Worm (Caenorhabditis elegans) whole organism, L4 larva: ENCODE measurements around the gene srw-40.

Experiments
- F10B5.3 ChIP-seq: sonication (generic microtip); optimal IDR thresholded peaks from 2 replicates; lab custom pipeline; 2016; ENCODE audit warnings: mild to moderate bottlenecking, missing genetic modification characterization, missing compliant biosample characterization
- F26F4.8 ChIP-seq: fragments of 200-800 bp; sonication (Bioruptor generic); conservative IDR thresholded peaks from 2 replicates; pipeline ENCODE4 v1.3.6; 2022; ENCODE audit warnings: missing genetic modification characterization, missing compliant biosample characterization
- F37D6.2 ChIP-seq: sonication (generic microtip); optimal IDR thresholded peaks from 2 replicates; lab custom pipeline; 2016; ENCODE audit warnings: mild to moderate bottlenecking, missing genetic modification characterization, missing compliant biosample characterization
- F44E2.7 ChIP-seq: fragments of 200-800 bp; sonication (Bioruptor generic); IDR thresholded peaks from 2 replicates; pipeline ENCODE4 v2.1.2; 2022; ENCODE audit warnings: missing genetic modification characterization, missing compliant biosample characterization
- T26A8.4 ChIP-seq: fragments of 200-800 bp; sonication (Bioruptor generic); IDR thresholded peaks from 2 replicates; pipeline ENCODE4 v1.3.6; 2022; ENCODE audit warnings: missing genetic modification characterization, missing compliant biosample characterization
- Y105C5A.15 ChIP-seq: fragments of 200-800 bp; sonication (Bioruptor generic); IDR thresholded peaks from 2 replicates; pipeline ENCODE4 v1.3.6; 2022; ENCODE audit warnings: missing genetic modification characterization, missing compliant biosample characterization
- Y48G9A.11 ChIP-seq: fragments of 200-800 bp; sonication (Bioruptor generic); IDR thresholded peaks from 2 replicates; pipeline ENCODE4 v1.3.6; 2022; ENCODE audit warnings: missing genetic modification reagents, missing genetic modification characterization, missing compliant biosample characterization
- Y75B8A.6 ChIP-seq: fragments of 200-800 bp; sonication (Bioruptor generic); IDR thresholded peaks from 2 replicates; pipeline ENCODE4 v1.3.6; 2022; ENCODE audit warnings: missing genetic modification reagents, missing genetic modification characterization, missing compliant biosample characterization
- ZK546.5 ChIP-seq, 2 experiments: sonication (generic microtip); optimal IDR thresholded peaks; 2 replicates each; lab custom pipeline; 2017; ENCODE audit warnings: missing biosample characterization in 2 of 2, missing genetic modification characterization in 2 of 2
- aha-1 ChIP-seq: fragments of 150-350 bp; peaks from one replicate; lab custom pipeline; 2014; ENCODE audit warnings: missing biosample characterization, missing genetic modification characterization
- ama-1 ChIP-seq: fragments of 150-350 bp; optimal IDR thresholded peaks from 2 replicates; lab custom pipeline; 2014; ENCODE audit warnings: inconsistent platforms, mixed read lengths
- arid-1 ChIP-seq: fragments of 200-800 bp; sonication (Bioruptor generic); conservative IDR thresholded peaks from 2 replicates; pipeline ENCODE4 v1.3.6; 2022; ENCODE audit warnings: missing genetic modification reagents, missing genetic modification characterization, missing compliant biosample characterization
- attf-4 ChIP-seq: sonication (generic microtip); optimal IDR thresholded peaks from 3 replicates; lab custom pipeline; 2017; ENCODE audit warnings: missing biosample characterization, missing genetic modification characterization
- ceh-20 ChIP-seq: fragments of 200-800 bp; sonication (Bioruptor generic); IDR thresholded peaks from 2 replicates; pipeline ENCODE4 v1.3.6; 2022; ENCODE audit warnings: missing genetic modification reagents, missing genetic modification characterization, missing compliant biosample characterization
- ceh-32 ChIP-seq: sonication (generic microtip); optimal IDR thresholded peaks from 2 replicates; lab custom pipeline; 2016; ENCODE audit warnings: mild to moderate bottlenecking, missing genetic modification characterization, missing compliant biosample characterization; ENCODE audit not compliant: poor library complexity
- ceh-44 ChIP-seq: fragments of 200-800 bp; sonication (Bioruptor generic); IDR thresholded peaks from 2 replicates; pipeline ENCODE4 v1.3.6; 2022; ENCODE audit warnings: missing genetic modification reagents, missing genetic modification characterization, missing compliant biosample characterization
- ceh-62 ChIP-seq: sonication (generic microtip); optimal IDR thresholded peaks from 2 replicates; lab custom pipeline; 2017; ENCODE audit warnings: missing biosample characterization, missing genetic modification characterization
- ceh-82 ChIP-seq: sonication (generic microtip); optimal IDR thresholded peaks from 2 replicates; lab custom pipeline; 2017; ENCODE audit warnings: missing biosample characterization, missing genetic modification characterization
- ces-1 ChIP-seq: fragments of 150-350 bp; sonication (generic microtip); optimal IDR thresholded peaks from 4 replicates; lab custom pipeline; 2014; ENCODE audit warnings: missing biosample characterization, missing genetic modification reagents, missing genetic modification characterization
- daf-16 ChIP-seq, 3 experiments: sonication (generic microtip); optimal IDR thresholded peaks; 2 replicates each; lab custom pipeline; 2016 to 2017; ENCODE audit warnings: missing genetic modification characterization in 3 of 3, missing genetic modification reagents in 3 of 3, mild to moderate bottlenecking in 2 of 3, missing compliant biosample characterization in 2 of 3, missing biosample characterization in 1 of 3, moderate library complexity in 1 of 3
- daf-19 ChIP-seq: fragments of 200-800 bp; sonication (Bioruptor generic); conservative IDR thresholded peaks from 2 replicates; pipeline ENCODE4 v1.3.6; 2022; ENCODE audit warnings: missing genetic modification characterization, missing compliant biosample characterization
- dmd-6 ChIP-seq: fragments of 200-800 bp; sonication (Bioruptor generic); IDR thresholded peaks from 2 replicates; pipeline ENCODE4 v1.3.6; 2022; ENCODE audit warnings: missing genetic modification reagents, missing genetic modification characterization, missing compliant biosample characterization
- dmd-9 ChIP-seq: fragments of 200-800 bp; sonication (Bioruptor generic); IDR thresholded peaks from 2 replicates; pipeline ENCODE4 v1.3.6; 2022; ENCODE audit warnings: missing genetic modification reagents, missing genetic modification characterization, missing compliant biosample characterization
- dve-1 ChIP-seq: sonication (generic microtip); optimal IDR thresholded peaks from 2 replicates; lab custom pipeline; 2017; ENCODE audit warnings: antibody characterized with exemption, mild to moderate bottlenecking, missing genetic modification characterization, missing compliant biosample characterization; ENCODE audit not compliant: insufficient read depth
- fkh-10 ChIP-seq: fragments of 150-350 bp; optimal IDR thresholded peaks from 2 replicates; lab custom pipeline; 2014; ENCODE audit warnings: missing biosample characterization, missing genetic modification reagents, missing genetic modification characterization
- fos-1 ChIP-seq: fragments of 150-350 bp; optimal IDR thresholded peaks from 2 replicates; lab custom pipeline; 2014; ENCODE audit warnings: missing biosample characterization, missing genetic modification characterization
- hlh-11 ChIP-seq: fragments of 200-800 bp; sonication (Bioruptor generic); optimal IDR thresholded peaks from 2 replicates; lab custom pipeline; 2018; ENCODE audit warnings: mild to moderate bottlenecking, missing genetic modification characterization, missing compliant biosample characterization
- hmg-1.1 ChIP-seq: fragments of 200-800 bp; sonication (Bioruptor generic); IDR thresholded peaks from 2 replicates; pipeline ENCODE4 v1.3.6; 2022; ENCODE audit warnings: missing genetic modification reagents, missing genetic modification characterization, missing compliant biosample characterization
- jun-1 ChIP-seq: fragments of 150-350 bp; optimal IDR thresholded peaks from 2 replicates; lab custom pipeline; 2014; ENCODE audit warnings: missing biosample characterization, missing genetic modification reagents, missing genetic modification characterization
- lin-13 ChIP-seq: fragments of 150-350 bp; optimal IDR thresholded peaks from 2 replicates; lab custom pipeline; 2014; ENCODE audit warnings: missing biosample characterization, missing genetic modification reagents, missing genetic modification characterization
- lin-15B ChIP-seq: fragments of 150-350 bp; sonication (generic microtip); optimal IDR thresholded peaks from 3 replicates; lab custom pipeline; 2014; ENCODE audit warnings: missing biosample characterization, missing genetic modification characterization
- lir-3 ChIP-seq: sonication (generic microtip); optimal IDR thresholded peaks from 2 replicates; lab custom pipeline; 2016; ENCODE audit warnings: mild to moderate bottlenecking, missing genetic modification characterization, missing compliant biosample characterization
- mdl-1 ChIP-seq, 2 experiments: fragments of 150-350 bp in 1 of 2; sonication (generic microtip) in 1 of 2; optimal IDR thresholded peaks; 2 replicates each; lab custom pipeline; 2014 to 2017; ENCODE audit warnings: missing biosample characterization in 2 of 2, missing genetic modification characterization in 2 of 2
- mdt-29 ChIP-seq: fragments of 200-800 bp; sonication (Bioruptor generic); IDR thresholded peaks from 2 replicates; pipeline ENCODE4 v1.3.6; 2022; ENCODE audit warnings: missing genetic modification reagents, missing genetic modification characterization, missing compliant biosample characterization
- mep-1 ChIP-seq: fragments of 150-350 bp; sonication (generic microtip); optimal IDR thresholded peaks from 3 replicates; lab custom pipeline; 2014; ENCODE audit warnings: missing biosample characterization, missing genetic modification characterization
- mes-2 ChIP-seq: sonication (generic microtip); optimal IDR thresholded peaks from 2 replicates; lab custom pipeline; 2016; ENCODE audit warnings: missing genotype, mild to moderate bottlenecking, missing genetic modification characterization, missing compliant biosample characterization; ENCODE audit not compliant: poor library complexity, severe bottlenecking
- mxl-2 ChIP-seq: fragments of 200-800 bp; sonication (Bioruptor generic); conservative IDR thresholded peaks from 2 replicates; pipeline ENCODE4 v1.3.6; 2022; ENCODE audit warnings: missing genetic modification reagents, missing genetic modification characterization, missing compliant biosample characterization
- mxl-3 ChIP-seq: fragments of 200-800 bp; sonication (Bioruptor generic); optimal IDR thresholded peaks from 2 replicates; lab custom pipeline; 2018; ENCODE audit warnings: mild to moderate bottlenecking, missing genetic modification characterization, missing compliant biosample characterization
- nhr-102 ChIP-seq: sonication (generic microtip); optimal IDR thresholded peaks from 2 replicates; lab custom pipeline; 2016; ENCODE audit warnings: mild to moderate bottlenecking, missing genetic modification characterization, moderate library complexity, missing compliant biosample characterization
- nhr-11 ChIP-seq: fragments of 150-350 bp; optimal IDR thresholded peaks from 2 replicates; lab custom pipeline; 2014; ENCODE audit warnings: missing biosample characterization, missing genetic modification characterization
- nhr-111 ChIP-seq: fragments of 200-800 bp; sonication (Bioruptor generic); optimal IDR thresholded peaks from 2 replicates; lab custom pipeline; 2018; ENCODE audit warnings: mild to moderate bottlenecking, missing genetic modification characterization, missing compliant biosample characterization
- nhr-237 ChIP-seq: sonication (generic microtip); optimal IDR thresholded peaks from 2 replicates; lab custom pipeline; 2017; ENCODE audit warnings: missing biosample characterization, missing genetic modification characterization
- nhr-41 ChIP-seq: fragments of 200-800 bp; sonication (Bioruptor generic); IDR thresholded peaks from 2 replicates; pipeline ENCODE4 v1.3.6; 2022; ENCODE audit warnings: missing genetic modification reagents, missing genetic modification characterization, missing compliant biosample characterization
- nhr-42 ChIP-seq: fragments of 200-800 bp; sonication (Bioruptor generic); IDR thresholded peaks from 2 replicates; pipeline ENCODE4 v1.3.6; 2022; ENCODE audit warnings: missing genetic modification characterization, missing compliant biosample characterization
- nhr-77 ChIP-seq: fragments of 150-350 bp; optimal IDR thresholded peaks from 2 replicates; lab custom pipeline; 2014; ENCODE audit warnings: missing biosample characterization, missing genetic modification characterization
- php-3 ChIP-seq: fragments of 200-800 bp; sonication (Bioruptor generic); IDR thresholded peaks from 2 replicates; pipeline ENCODE4 v1.3.6; 2022; ENCODE audit warnings: missing genetic modification reagents, missing genetic modification characterization, missing compliant biosample characterization
- snpc-1.2 ChIP-seq: fragments of 200-800 bp; sonication (Bioruptor generic); IDR thresholded peaks from 2 replicates; pipeline ENCODE4 v1.3.6; 2022; ENCODE audit warnings: missing genetic modification reagents, missing genetic modification characterization, missing compliant biosample characterization
- snpc-4 ChIP-seq: fragments of 150-350 bp; optimal IDR thresholded peaks from 2 replicates; lab custom pipeline; 2014; ENCODE audit warnings: missing biosample characterization, missing genetic modification characterization
- spr-3 ChIP-seq: fragments of 200-800 bp; sonication (Bioruptor generic); optimal IDR thresholded peaks from 2 replicates; lab custom pipeline; 2018; ENCODE audit warnings: mild to moderate bottlenecking, missing genetic modification characterization, missing compliant biosample characterization
- vab-7 ChIP-seq: fragments of 200-800 bp; sonication (Bioruptor generic); IDR thresholded peaks from 2 replicates; pipeline ENCODE4 v1.3.6; 2022; ENCODE audit warnings: missing genetic modification reagents, missing genetic modification characterization, missing compliant biosample characterization
- zip-2 ChIP-seq: fragments of 150-350 bp; optimal IDR thresholded peaks from 2 replicates; lab custom pipeline; 2014; ENCODE audit warnings: missing biosample characterization, missing genetic modification characterization

Gene srw-40

DNA sequence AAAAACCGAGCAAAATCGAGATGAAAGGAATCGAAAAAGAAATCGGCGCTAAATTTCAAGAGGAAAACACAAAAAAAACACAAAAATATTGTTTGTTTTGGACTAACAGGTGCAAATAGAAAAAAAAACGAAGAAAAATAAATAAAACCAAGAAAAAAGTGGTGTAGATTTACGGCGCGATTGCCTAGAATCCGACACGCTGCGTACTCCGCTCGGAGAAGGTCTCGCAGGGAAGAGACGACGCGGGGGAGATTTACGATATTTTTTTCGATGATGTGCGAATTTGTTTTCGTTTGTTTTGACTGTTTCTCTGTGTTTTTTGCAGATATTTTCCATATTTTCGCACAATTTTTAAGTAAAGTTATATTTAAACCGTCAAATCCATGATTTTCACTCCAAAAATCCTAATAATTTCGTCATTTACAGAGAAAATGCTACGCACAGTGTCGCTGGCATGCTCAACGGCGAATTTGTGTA is 16.6 kb downstream of the srw-40 start, which contains the start of gene sco-1 (continued):
- TF ChIP-seq lin-15B (tag; lab: Kevin White, UChicago) (peak; percentile 83), fkh-10 (peak; percentile 97), mxl-2 (GFP tag; lab: Robert Waterston, UW) (0 out of 2 replicates have a peak, but pooled peaks have one; percentile 11), zip-2 (tag; lab: Kevin White, UChicago) (peak; percentile 70), mes-2 (tag; lab: Kevin White, UChicago) (peak; percentile 99), F26F4.8 (GFP tag; lab: Robert Waterston, UW) (no peak), jun-1 (tag; lab: Kevin White, UChicago) (peak; percentile 85), fos-1 (tag; lab: Kevin White, UChicago) (no peak), lin-13 (GFP tag; lab: Kevin White, UChicago) (peak; percentile 93), F10B5.3 (tag; lab: Kevin White, UChicago) (no peak), Y75B8A.6 (GFP tag; lab: Robert Waterston, UW) (no peak), attf-4 (tag; lab: Kevin White, UChicago) (no peak), dmd-9 (GFP tag; lab: Robert Waterston, UW) (peak; percentile 94), daf-19 (GFP tag; lab: Robert Waterston, UW) (no peak), daf-16 (GFP tag; optimal IDR thresholded peaks at IDR 0.05; lab: Kevin White, UChicago) (peak in 1 of 2 experiments; percentile 94), daf-16 (tag; optimal IDR thresholded peaks at IDR 0.05; lab: Kevin White, UChicago) (peak; percentile 82), ZK546.5 (tag; optimal IDR thresholded peaks at IDR 0.05; lab: Kevin White, UChicago) (no peak), nhr-237 (tag; lab: Kevin White, UChicago) (no peak), mdl-1 (tag; optimal IDR thresholded peaks at IDR 0.05; lab: Kevin White, UChicago) (peak in 1 of 2 experiments; percentile 62), dmd-6 (GFP tag; lab: Robert Waterston, UW) (peak; percentile 95), ceh-44 (GFP tag; lab: Robert Waterston, UW) (peak; percentile 58; the same call in 1 of the 2 replicates), mep-1 (tag; lab: Kevin White, UChicago) (peak; percentile 98), vab-7 (GFP tag; lab: Robert Waterston, UW) (peak; percentile 79), aha-1 (tag; lab: Kevin White, UChicago) (peak; percentile 93), nhr-77 (tag; lab: Kevin White, UChicago) (peak; percentile 93), dve-1 (peak; percentile 95), lir-3 (tag; lab: Kevin White, UChicago) (peak; percentile 24), ama-1 (lab: Kevin White, UChicago) (peak; percentile 34), Y105C5A.15 (GFP tag; lab: Robert Waterston, UW) (no peak), nhr-102 (tag; lab: Kevin White, UChicago) (peak; percentile 88), nhr-11 (peak; percentile 90), F44E2.7 (GFP tag; lab: Robert Waterston, UW) (no peak), ceh-62 (tag; lab: Kevin White, UChicago) (no peak), spr-3 (GFP tag; lab: Kevin White, UChicago) (peak; percentile 56), snpc-4 (tag; lab: Kevin White, UChicago) (peak; percentile 60), ceh-20 (peak; percentile 94), ceh-32 (no peak), nhr-111 (GFP tag; lab: Kevin White, UChicago) (no peak), T26A8.4 (GFP tag; lab: Robert Waterston, UW) (peak; percentile 94), ceh-82 (no peak), snpc-1.2 (GFP tag; lab: Robert Waterston, UW) (0 out of 2 replicates have a peak, but pooled peaks have one; percentile 16), hmg-1.1 (GFP tag; lab: Robert Waterston, UW) (peak; percentile 84), nhr-41 (GFP tag; lab: Robert Waterston, UW) (no peak), mxl-3 (peak; percentile 68), arid-1 (GFP tag; lab: Robert Waterston, UW) (peak; percentile 68; the same call in 1 of the 2 replicates), F37D6.2 (tag; lab: Kevin White, UChicago) (peak; percentile 87), mdt-29 (GFP tag; lab: Robert Waterston, UW) (peak; percentile 84), hlh-11 (tag; lab: Kevin White, UChicago) (peak; percentile 90), nhr-42 (GFP tag; lab: Robert Waterston, UW) (peak; percentile 91), php-3 (GFP tag; lab: Robert Waterston, UW) (peak; percentile 88), Y48G9A.11 (GFP tag; lab: Robert Waterston, UW) (peak; percentile 89), ces-1 (peak; percentile 42)
